Fruit fly (Drosophila melanogaster): ENCODE results near the gene Gcna.

DNA sequence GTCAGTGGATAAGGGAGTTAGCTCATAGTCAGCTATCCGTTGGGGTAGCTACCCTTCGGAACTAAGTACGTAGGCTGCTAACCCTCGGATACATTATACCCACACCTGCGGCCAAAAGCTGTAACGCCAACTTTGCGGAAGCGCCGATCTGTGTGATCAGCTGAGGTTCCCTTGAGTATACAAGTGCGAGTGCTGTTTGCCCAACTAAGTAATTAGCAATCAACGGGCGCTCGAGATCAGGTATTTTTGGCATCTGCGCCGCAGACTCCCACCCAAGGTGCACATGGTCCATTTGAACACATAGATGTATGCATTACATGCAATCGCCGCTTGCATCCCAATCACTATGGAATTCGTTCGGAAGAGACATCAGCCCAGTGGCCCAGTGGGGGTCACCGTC, 11.6 kb downstream of the Gcna start:
- TF ChIP-seq CG7101 (tag; optimal IDR thresholded peaks at IDR 0.05) (peak; percentile 10), CG11617 (GFP tag; optimal IDR thresholded peaks at IDR 0.05) (no peak), ovo (GFP tag; optimal IDR thresholded peaks at IDR 0.05) (peak; percentile 21), CG33017 (tag; optimal IDR thresholded peaks at IDR 0.05) (no peak), pad (GFP tag; optimal IDR thresholded peaks at IDR 0.05) (no peak), kay (GFP tag; ENCODE audit: borderline replicate concordance) (no peak), cnc (optimal IDR thresholded peaks at IDR 0.05) (no peak), CG5204 (GFP tag; optimal IDR thresholded peaks at IDR 0.05) (no peak), bab1 (GFP tag; optimal IDR thresholded peaks at IDR 0.05) (no peak), CG14711 (tag; optimal IDR thresholded peaks at IDR 0.05) (no peak), Hr96 (GFP tag; optimal IDR thresholded peaks at IDR 0.05) (no peak), CG1620 (GFP tag; optimal IDR thresholded peaks at IDR 0.05) (no peak)
